Worm (Caenorhabditis elegans) whole organism, L4/young adult: ENCODE results near the gene C33D9.10.

ENCODE experiments used
- W03F9.2 ChIP-seq: fragments of 150-350 bp; optimal IDR thresholded peaks from 2 replicates; lab custom pipeline; 2014; ENCODE audit warnings: missing biosample characterization, missing genetic modification characterization
- dao-5 ChIP-seq: sonication (generic microtip); optimal IDR thresholded peaks from 2 replicates; lab custom pipeline; 2016; ENCODE audit warnings: missing genotype, missing genetic modification characterization, moderate library complexity, missing compliant biosample characterization
- him-1 ChIP-seq: sonication (generic microtip); optimal IDR thresholded peaks from 2 replicates; lab custom pipeline; 2016; ENCODE audit warnings: missing genotype, missing genetic modification reagents, missing genetic modification characterization, missing compliant biosample characterization

DNA sequence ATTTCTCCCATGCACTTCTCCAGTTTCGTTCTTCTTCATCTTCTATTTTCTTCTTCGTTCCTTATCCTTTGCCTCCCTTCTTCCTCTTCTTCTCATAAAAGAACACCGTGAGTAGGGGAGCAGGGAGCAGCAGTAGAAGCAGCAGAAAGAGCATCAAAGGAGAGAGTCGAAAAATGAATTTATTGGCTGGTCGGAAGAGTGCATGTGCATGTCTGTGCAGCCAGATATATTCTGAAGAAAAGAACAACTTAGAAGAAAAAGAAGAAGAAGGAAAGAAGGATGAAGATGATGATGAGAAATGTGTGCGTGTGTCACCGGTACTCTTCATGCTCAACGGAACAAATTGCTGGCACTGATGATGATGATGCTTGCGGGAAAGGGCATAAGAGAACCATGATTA lies 8.3 kb upstream of the C33D9.10 start:
- peak; percentile 73 for TF ChIP-seq him-1 (tag; lab: Kevin White, UChicago)
- no peak for TF ChIP-seq dao-5 (tag; lab: Kevin White, UChicago)
- TF ChIP-seq W03F9.2 (tag; lab: Kevin White, UChicago), result no peak
